Fruit fly (Drosophila melanogaster) whole organism, prepupa: ENCODE results near the gene hwt.

Experiments
- Blimp-1 ChIP-seq: fragments of 200-800 bp; sonication (Bioruptor generic); optimal IDR thresholded peaks from 3 replicates; lab custom pipeline; 2017; ENCODE audit warnings: missing biosample characterization, missing genetic modification characterization, mild to moderate bottlenecking, moderate library complexity, missing genetic modification reagents
- CG10631 ChIP-seq: fragments of 200-800 bp; sonication (Bioruptor generic); optimal IDR thresholded peaks from 2 replicates; lab custom pipeline; 2016; ENCODE audit warnings: missing biosample characterization, missing genetic modification characterization
- CG10669 ChIP-seq: fragments of 200-800 bp; sonication (Bioruptor generic); optimal IDR thresholded peaks from 3 replicates; lab custom pipeline; 2018; ENCODE audit warnings: missing biosample characterization, mild to moderate bottlenecking, missing genetic modification characterization, moderate library complexity
- CG11294 ChIP-seq: fragments of 200-800 bp; sonication (Bioruptor generic); IDR thresholded peaks from 2 replicates; pipeline ENCODE4 v1.3.6; 2022; ENCODE audit warnings: missing biosample characterization, missing genetic modification characterization
- CG11902 ChIP-seq: fragments of 200-800 bp; sonication (Bioruptor generic); optimal IDR thresholded peaks from 3 replicates; lab custom pipeline; 2016; ENCODE audit warnings: missing biosample characterization, missing genetic modification characterization
- CG15336 ChIP-seq: fragments of 200-800 bp; sonication (Bioruptor generic); IDR thresholded peaks from 2 replicates; pipeline ENCODE4 v1.3.6; 2022; ENCODE audit warnings: missing biosample characterization, missing genetic modification characterization
- CG1621 ChIP-seq: fragments of 200-800 bp; sonication (Bioruptor generic); optimal IDR thresholded peaks from 3 replicates; lab custom pipeline; 2018; ENCODE audit warnings: missing biosample characterization, mild to moderate bottlenecking, missing genetic modification characterization
- CG3032 ChIP-seq: fragments of 200-800 bp; optimal IDR thresholded peaks from 2 replicates; lab custom pipeline; 2019; ENCODE audit warnings: missing biosample characterization, mild to moderate bottlenecking, missing genetic modification characterization, moderate library complexity
- CG32006 ChIP-seq: fragments of 200-800 bp; sonication (Bioruptor generic); optimal IDR thresholded peaks from 3 replicates; lab custom pipeline; 2017; ENCODE audit warnings: missing biosample characterization, mild to moderate bottlenecking, missing genetic modification characterization
- CG34406 ChIP-seq: fragments of 200-800 bp; sonication (Bioruptor generic); optimal IDR thresholded peaks from 3 replicates; lab custom pipeline; 2016; ENCODE audit warnings: missing biosample characterization, missing genetic modification characterization
- CG3919 ChIP-seq: fragments of 200-800 bp; sonication (Bioruptor generic); optimal IDR thresholded peaks from 3 replicates; lab custom pipeline; 2016; ENCODE audit warnings: missing biosample characterization, missing genetic modification characterization
- CG4318 ChIP-seq: fragments of 200-800 bp; sonication (Bioruptor generic); optimal IDR thresholded peaks from 3 replicates; lab custom pipeline; 2017; ENCODE audit warnings: missing biosample characterization, mild to moderate bottlenecking, missing genetic modification characterization
- CG6163 ChIP-seq: fragments of 200-800 bp; sonication (Bioruptor generic); IDR thresholded peaks from 3 replicates; pipeline ENCODE4 v1.3.6; 2022; ENCODE audit warnings: missing biosample characterization, missing genetic modification characterization
- CG6276 ChIP-seq: fragments of 200-800 bp; sonication (Bioruptor generic); optimal IDR thresholded peaks from 2 replicates; lab custom pipeline; 2017; ENCODE audit warnings: missing biosample characterization, mild to moderate bottlenecking, missing genetic modification characterization
- CG6792 ChIP-seq: fragments of 200-800 bp; sonication (Bioruptor generic); optimal IDR thresholded peaks from 3 replicates; lab custom pipeline; 2016; ENCODE audit warnings: missing biosample characterization, missing genetic modification characterization
- CG6808 ChIP-seq: fragments of 200-800 bp; sonication (Bioruptor generic); optimal IDR thresholded peaks from 3 replicates; lab custom pipeline; 2017; ENCODE audit warnings: missing biosample characterization, missing genetic modification characterization, mild to moderate bottlenecking, moderate library complexity, missing genetic modification reagents
- CG8119 ChIP-seq: fragments of 200-800 bp; sonication (Bioruptor generic); IDR thresholded peaks from 3 replicates; pipeline ENCODE4 v1.3.6; 2022; ENCODE audit warnings: missing biosample characterization, missing genetic modification characterization
- CG8319 ChIP-seq: fragments of 200-800 bp; sonication (Bioruptor generic); optimal IDR thresholded peaks from 3 replicates; lab custom pipeline; 2016; ENCODE audit warnings: missing biosample characterization, missing genetic modification characterization
- CG8632 ChIP-seq: fragments of 200-800 bp; sonication (Bioruptor generic); optimal IDR thresholded peaks from 3 replicates; lab custom pipeline; 2016; ENCODE audit warnings: missing biosample characterization, missing genetic modification characterization
- CG9139 ChIP-seq: fragments of 200-800 bp; sonication (Bioruptor generic); optimal IDR thresholded peaks from 3 replicates; lab custom pipeline; 2017; ENCODE audit warnings: missing biosample characterization, mild to moderate bottlenecking, missing genetic modification characterization
- Eip75B ChIP-seq: fragments of 200-800 bp; sonication (Bioruptor generic); optimal IDR thresholded peaks from 3 replicates; lab custom pipeline; 2016; ENCODE audit warnings: missing biosample characterization, missing genetic modification characterization
- Eip78C ChIP-seq: fragments of 200-800 bp; sonication (Bioruptor generic); peaks from one replicate; lab custom pipeline; 2016; ENCODE audit warnings: missing biosample characterization, missing genetic modification characterization
- Gug ChIP-seq: fragments of 200-800 bp; sonication (Bioruptor generic); IDR thresholded peaks from 2 replicates; pipeline ENCODE4 v1.3.6; 2022; ENCODE audit warnings: missing biosample characterization, missing genetic modification characterization
- Hr39 ChIP-seq: fragments of 200-800 bp; sonication (Bioruptor generic); optimal IDR thresholded peaks from 2 replicates; lab custom pipeline; 2016; ENCODE audit warnings: missing biosample characterization, missing genetic modification characterization
- Hr4 ChIP-seq: fragments of 200-800 bp; sonication (Bioruptor generic); optimal IDR thresholded peaks from 3 replicates; lab custom pipeline; 2016; ENCODE audit warnings: missing biosample characterization, missing genetic modification characterization
- Lpt ChIP-seq: fragments of 200-800 bp; sonication (Bioruptor generic); optimal IDR thresholded peaks from 3 replicates; lab custom pipeline; 2016; ENCODE audit warnings: missing biosample characterization, missing genetic modification characterization
- Met ChIP-seq: fragments of 200-800 bp; sonication (Bioruptor generic); optimal IDR thresholded peaks from 3 replicates; lab custom pipeline; 2016; ENCODE audit warnings: missing biosample characterization, missing genetic modification characterization
- OdsH ChIP-seq: fragments of 200-800 bp; sonication (Bioruptor generic); optimal IDR thresholded peaks from 3 replicates; lab custom pipeline; 2016; ENCODE audit warnings: missing biosample characterization, missing genetic modification characterization
- Smox ChIP-seq: fragments of 200-800 bp; sonication (Bioruptor generic); optimal IDR thresholded peaks from 3 replicates; lab custom pipeline; 2016; ENCODE audit warnings: missing biosample characterization, missing genetic modification characterization
- Sox102F ChIP-seq: fragments of 200-800 bp; sonication (Bioruptor generic); optimal IDR thresholded peaks from 2 replicates; lab custom pipeline; 2016; ENCODE audit warnings: missing biosample characterization, mild to moderate bottlenecking, missing genetic modification characterization
- Sox14 ChIP-seq: fragments of 200-800 bp; sonication (Bioruptor generic); optimal IDR thresholded peaks from 3 replicates; lab custom pipeline; 2016; ENCODE audit warnings: missing biosample characterization, missing genetic modification characterization
- achi ChIP-seq: fragments of 200-800 bp; sonication (Bioruptor generic); optimal IDR thresholded peaks from 3 replicates; lab custom pipeline; 2016; ENCODE audit warnings: missing biosample characterization, missing genetic modification characterization
- acj6 ChIP-seq: fragments of 200-800 bp; sonication (Bioruptor generic); optimal IDR thresholded peaks from 3 replicates; lab custom pipeline; 2016; ENCODE audit warnings: missing biosample characterization, missing genetic modification characterization
- cyc ChIP-seq: fragments of 200-800 bp; sonication (Bioruptor generic); optimal IDR thresholded peaks from 3 replicates; lab custom pipeline; 2016; ENCODE audit warnings: missing biosample characterization, missing genetic modification characterization
- dsx ChIP-seq: fragments of 200-800 bp; optimal IDR thresholded peaks from 3 replicates; lab custom pipeline; 2019; ENCODE audit warnings: missing biosample characterization, mild to moderate bottlenecking, missing genetic modification characterization, moderate library complexity; ENCODE audit not compliant: poor library complexity, severe bottlenecking
- eg ChIP-seq: fragments of 200-800 bp; sonication (Bioruptor generic); IDR thresholded peaks from 3 replicates; pipeline ENCODE4 v1.3.6; 2022; ENCODE audit warnings: missing biosample characterization, missing genetic modification characterization
- esn ChIP-seq: fragments of 200-800 bp; sonication (Bioruptor generic); optimal IDR thresholded peaks from 2 replicates; lab custom pipeline; 2016; ENCODE audit warnings: missing biosample characterization, mild to moderate bottlenecking, missing genetic modification characterization, moderate library complexity
- fd59A ChIP-seq: fragments of 200-800 bp; sonication (Bioruptor generic); optimal IDR thresholded peaks from 2 replicates; lab custom pipeline; 2017; ENCODE audit warnings: missing biosample characterization, mild to moderate bottlenecking, missing genetic modification characterization, missing genetic modification reagents
- fd85E ChIP-seq: fragments of 200-800 bp; sonication (Bioruptor generic); optimal IDR thresholded peaks from 3 replicates; lab custom pipeline; 2016; ENCODE audit warnings: missing biosample characterization, missing genetic modification characterization
- fkh ChIP-seq: fragments of 200-800 bp; sonication (Bioruptor generic); optimal IDR thresholded peaks from 3 replicates; lab custom pipeline; 2017; ENCODE audit warnings: missing biosample characterization, mild to moderate bottlenecking, missing genetic modification characterization, moderate library complexity
- lz ChIP-seq: fragments of 200-800 bp; sonication (Bioruptor generic); optimal IDR thresholded peaks from 3 replicates; lab custom pipeline; 2016; ENCODE audit warnings: missing biosample characterization, missing genetic modification characterization
- pdm3 ChIP-seq: fragments of 200-800 bp; sonication (Bioruptor generic); optimal IDR thresholded peaks from 3 replicates; lab custom pipeline; 2016; ENCODE audit warnings: missing biosample characterization, missing genetic modification characterization
- svp ChIP-seq: fragments of 200-800 bp; sonication (Bioruptor generic); peaks from one replicate; lab custom pipeline; 2016; ENCODE audit warnings: missing biosample characterization, missing genetic modification characterization
- topi ChIP-seq: fragments of 200-800 bp; sonication (Bioruptor generic); optimal IDR thresholded peaks from 3 replicates; lab custom pipeline; 2016; ENCODE audit warnings: missing biosample characterization, missing genetic modification characterization
- vri ChIP-seq: fragments of 200-800 bp; sonication (Bioruptor generic); optimal IDR thresholded peaks from 3 replicates; lab custom pipeline; 2016; ENCODE audit warnings: missing biosample characterization, mild to moderate bottlenecking, missing genetic modification characterization

Gene hwt

dm6 chrX:12480282-12480681 is 88.0 kb downstream of the hwt start:
- no peak for TF ChIP-seq CG11902 (GFP tag; lab: Kevin White, UChicago)
- no peak for TF ChIP-seq vri (GFP tag; lab: Kevin White, UChicago)
- 0 out of 2 replicates have a peak, but pooled peaks have one; percentile 26 for TF ChIP-seq CG15336 (GFP tag; lab: Robert Waterston, UW)
- TF ChIP-seq CG9139 (GFP tag; lab: Kevin White, UChicago): no peak
- no peak for TF ChIP-seq CG8319 (GFP tag; lab: Kevin White, UChicago)
- no peak for TF ChIP-seq Eip75B (GFP tag; lab: Kevin White, UChicago)
- no peak for TF ChIP-seq Blimp-1 (GFP tag; lab: Kevin White, UChicago)
- peak; percentile 74 for TF ChIP-seq fkh (GFP tag; lab: Kevin White, UChicago)
- no peak for TF ChIP-seq Lpt (GFP tag; lab: Kevin White, UChicago)
- TF ChIP-seq CG11294 (GFP tag; lab: Robert Waterston, UW): no peak

dm6 chrX:12473953-12474468 is 94.2 kb downstream of the hwt start:
- TF ChIP-seq Met (GFP tag; lab: Kevin White, UChicago) (peak; percentile 39), CG11902 (GFP tag; lab: Kevin White, UChicago) (no peak), CG3032 (tag; lab: Kevin White, UChicago) (peak; percentile 1), Blimp-1 (GFP tag; lab: Kevin White, UChicago) (no peak), CG10669 (no peak), topi (GFP tag; lab: Kevin White, UChicago) (peak; percentile 44), acj6 (GFP tag; lab: Kevin White, UChicago) (peak; percentile 30), fd59A (no peak), Hr4 (GFP tag; lab: Kevin White, UChicago) (peak; percentile 6), Sox14 (no peak), vri (GFP tag; lab: Kevin White, UChicago) (peak; percentile 92), CG32006 (GFP tag; lab: Kevin White, UChicago) (peak; percentile 45), CG8632 (no peak), lz (GFP tag; lab: Kevin White, UChicago) (peak; percentile 19), CG9139 (GFP tag; lab: Kevin White, UChicago) (no peak), CG8119 (GFP tag; lab: Robert Waterston, UW) (peak; percentile 60), CG4318 (peak; percentile 12), Hr39 (GFP tag; lab: Kevin White, UChicago) (peak; percentile 26), CG6276 (GFP tag; lab: Kevin White, UChicago) (peak; percentile 19), Gug (no peak), cyc (GFP tag; lab: Kevin White, UChicago) (no peak), svp (GFP tag; lab: Kevin White, UChicago) (peak; percentile 68), CG10631 (peak; percentile 28), CG6163 (GFP tag; lab: Robert Waterston, UW) (no peak; the same call in 2 of the 3 replicates), Lpt (GFP tag; lab: Kevin White, UChicago) (no peak), CG1621 (no peak), dsx (GFP tag; lab: Kevin White, UChicago) (no peak), CG6808 (no peak), CG34406 (GFP tag; lab: Kevin White, UChicago) (peak; percentile 19), CG6792 (GFP tag; lab: Kevin White, UChicago) (peak; percentile 6), Eip78C (GFP tag; lab: Kevin White, UChicago) (peak; percentile 69), pdm3 (GFP tag; lab: Kevin White, UChicago) (peak; percentile 12), fkh (GFP tag; lab: Kevin White, UChicago) (peak; percentile 96), achi (peak; percentile 45), CG3919 (GFP tag; lab: Kevin White, UChicago) (no peak), eg (0 out of 3 replicates have a peak, but pooled peaks have one; percentile 27), Sox102F (GFP tag; lab: Kevin White, UChicago) (peak; percentile 19), CG11294 (GFP tag; lab: Robert Waterston, UW) (peak; percentile 41; the same call in 1 of the 2 replicates), fd85E (GFP tag; lab: Kevin White, UChicago) (no peak), esn (GFP tag; lab: Kevin White, UChicago) (peak; percentile 48), OdsH (GFP tag; lab: Kevin White, UChicago) (peak; percentile 46), CG15336 (GFP tag; lab: Robert Waterston, UW) (peak; percentile 70), Smox (GFP tag; lab: Kevin White, UChicago) (peak; percentile 7)
- TF ChIP-seq, all 60 proteins: peak for 27
